Worm (Caenorhabditis elegans): ENCODE measurements around the gene C36B7.5.

Gene C36B7.5

DNA sequence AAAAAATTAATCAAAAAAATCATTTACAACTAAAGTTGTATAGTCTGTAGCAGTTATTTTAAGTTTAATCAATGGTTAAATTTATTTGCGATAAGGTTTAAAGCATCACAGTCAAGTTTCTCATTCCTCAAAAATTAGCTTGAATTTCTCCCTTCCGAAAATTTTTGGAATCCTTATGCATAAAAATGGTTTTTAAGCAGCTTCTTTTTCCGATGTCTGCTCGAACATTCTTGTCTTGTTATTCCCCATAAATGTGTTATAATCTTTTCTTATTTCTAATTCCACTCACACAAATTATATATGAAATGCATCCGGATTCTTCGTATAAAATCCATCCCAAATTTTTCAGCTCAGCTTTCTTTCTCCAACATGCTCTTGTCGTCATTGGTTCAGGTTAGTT is 5.2 kb upstream of the C36B7.5 start, which contains the start of gene C36B7.3:
Gene C36B7.3 (plus strand): TSS at position 301 of the 400 bp plus-strand sequence.
- no peak for TF ChIP-seq somi-1 (GFP tag; optimal IDR thresholded peaks at IDR 0.05)
- TF ChIP-seq T07F8.4 (tag; optimal IDR thresholded peaks at IDR 0.05) = no peak
- no peak for TF ChIP-seq pbrm-1 (GFP tag; IDR thresholded peaks at IDR 0.05)
- TF ChIP-seq attf-6 (GFP tag; IDR thresholded peaks at IDR 0.05) = no peak
- no peak for TF ChIP-seq C17E4.6 (GFP tag; IDR thresholded peaks at IDR 0.05)
- no peak for TF ChIP-seq egrh-3 (GFP tag; IDR thresholded peaks at IDR 0.05)
- no peak for TF ChIP-seq rec-8 (tag; optimal IDR thresholded peaks at IDR 0.05)
- TF ChIP-seq nhr-179 (tag; optimal IDR thresholded peaks at IDR 0.05) = no peak
- no peak for TF ChIP-seq ztf-25 (GFP tag; IDR thresholded peaks at IDR 0.05)
- TF ChIP-seq ceh-79 (tag; optimal IDR thresholded peaks at IDR 0.05) = no peak
- TF ChIP-seq pha-4 (tag; optimal IDR thresholded peaks at IDR 0.05) = no peak
- no peak for TF ChIP-seq bed-2 (GFP tag; IDR thresholded peaks at IDR 0.05)
- TF ChIP-seq tlf-1 (GFP tag; optimal IDR thresholded peaks at IDR 0.05) = no peak
- no peak for TF ChIP-seq F57A8.1 (GFP tag; optimal IDR thresholded peaks at IDR 0.05)

ce11 chrX:7100290-7100689 is 4.0 kb upstream of the C36B7.5 start, which contains the start of gene C36B7.6:
Gene C36B7.6, minus strand, starts transcription at chrX:7100338.
- no peak for TF ChIP-seq C06A6.2 (GFP tag; conservative IDR thresholded peaks at IDR 0.05)
- TF ChIP-seq mcd-1 (GFP tag; IDR thresholded peaks at IDR 0.05) = no peak
- TF ChIP-seq atf-7 (tag; optimal IDR thresholded peaks at IDR 0.05) = no peak
- peak; percentile 58 for TF ChIP-seq nhr-80 (tag; optimal IDR thresholded peaks at IDR 0.05)
- peak; percentile 27 for TF ChIP-seq attf-5 (GFP tag; optimal IDR thresholded peaks at IDR 0.05)

DNA sequence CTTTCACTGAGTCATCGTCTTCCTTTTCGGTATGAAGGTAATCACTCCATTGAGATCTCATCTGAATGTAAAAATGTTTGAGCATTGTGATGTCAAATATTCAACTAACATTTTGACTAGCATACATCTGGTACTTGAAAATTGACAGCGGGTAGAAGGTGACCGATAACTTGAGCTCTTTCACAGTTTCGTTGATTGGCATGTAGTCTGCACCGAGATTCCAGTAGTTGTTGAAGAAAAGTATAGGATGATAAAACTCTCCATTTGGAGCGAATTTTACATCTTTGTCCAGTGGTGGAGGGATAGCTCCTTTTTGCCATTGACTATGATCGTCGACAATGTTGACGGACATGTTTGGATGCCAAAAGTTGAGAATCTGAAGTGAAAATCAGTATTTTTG is 2.8 kb upstream of the C36B7.5 start:
- TF ChIP-seq dpl-1 (GFP tag; optimal IDR thresholded peaks at IDR 0.05) (no peak), B0035.1 (tag; optimal IDR thresholded peaks at IDR 0.05) (no peak), ceh-27 (GFP tag; optimal IDR thresholded peaks at IDR 0.05) (no peak), ekl-4 (GFP tag; IDR thresholded peaks at IDR 0.05) (no peak), Y79H2A.3 (GFP tag; conservative IDR thresholded peaks at IDR 0.05) (no peak), mxl-1 (tag; optimal IDR thresholded peaks at IDR 0.05) (no peak), F57A8.1 (GFP tag; optimal IDR thresholded peaks at IDR 0.05) (no peak), ceh-40 (GFP tag; IDR thresholded peaks at IDR 0.05) (no peak), rcor-1 (GFP tag; IDR thresholded peaks at IDR 0.05) (no peak), egl-44 (GFP tag; IDR thresholded peaks at IDR 0.05) (no peak), K11D2.4 (GFP tag; IDR thresholded peaks at IDR 0.05) (no peak), nfya-1 (tag; optimal IDR thresholded peaks at IDR 0.05; ENCODE audit: borderline replicate concordance, insufficient read depth) (no peak), ztf-18 (tag; optimal IDR thresholded peaks at IDR 0.05) (no peak), tbp1 (GFP tag; optimal IDR thresholded peaks at IDR 0.05) (no peak), C17E4.6 (GFP tag; IDR thresholded peaks at IDR 0.05) (no peak), dpff-1 (tag; optimal IDR thresholded peaks at IDR 0.05) (no peak), bed-2 (GFP tag; IDR thresholded peaks at IDR 0.05) (no peak), ztf-28 (GFP tag; IDR thresholded peaks at IDR 0.05) (no peak)

- TF ChIP-seq pbrm-1 (GFP tag; IDR thresholded peaks at IDR 0.05) (no peak), nhr-120 (GFP tag; IDR thresholded peaks at IDR 0.05) (no peak), madf-8 (GFP tag; conservative IDR thresholded peaks at IDR 0.05) (no peak), nfyb-1 (GFP tag; IDR thresholded peaks at IDR 0.05) (no peak), hmg-1.2 (GFP tag; IDR thresholded peaks at IDR 0.05) (no peak), Y56A3A.18 (GFP tag; IDR thresholded peaks at IDR 0.05) (no peak), hmg-20 (GFP tag; IDR thresholded peaks at IDR 0.05) (no peak), madf-10 (tag; optimal IDR thresholded peaks at IDR 0.05) (no peak), cebp-2 (GFP tag; IDR thresholded peaks at IDR 0.05) (no peak), F55B11.4 (tag; optimal IDR thresholded peaks at IDR 0.05; ENCODE audit: borderline replicate concordance, insufficient read depth) (no peak), tbx-9 (tag; optimal IDR thresholded peaks at IDR 0.05; ENCODE audit: borderline replicate concordance) (no peak), him-1 (tag; optimal IDR thresholded peaks at IDR 0.05) (no peak), rec-8 (tag; optimal IDR thresholded peaks at IDR 0.05) (no peak), gei-17 (GFP tag; optimal IDR thresholded peaks at IDR 0.05) (no peak), F22D6.2 (tag; optimal IDR thresholded peaks at IDR 0.05) (no peak)
These were observed 10.3 kb downstream of the C36B7.5 start, which contains the start of gene C36B7.4 for ce11 chrX:7085912-7086311. Gene C36B7.4, minus strand, starts transcription at chrX:7086012.
